Fruit fly (Drosophila melanogaster) whole organism, embryonic: Measurements from ENCODE around the gene scpr-B.
A peak's percentile ranks its signal among the peaks of the same experiment; 100 is the strongest.

ENCODE experiments used
- BtbVII ChIP-seq: fragments of 200-800 bp; sonication (Bioruptor generic); optimal IDR thresholded peaks from 3 replicates; lab custom pipeline; 2017; ENCODE audit warnings: missing biosample characterization, mild to moderate bottlenecking, missing genetic modification characterization
- CG11398 ChIP-seq: fragments of 200-800 bp; sonication (Bioruptor generic); optimal IDR thresholded peaks from 2 replicates; lab custom pipeline; 2016; ENCODE audit warnings: missing biosample characterization, missing genetic modification characterization
- CG17328 ChIP-seq: fragments of 200-800 bp; sonication (Bioruptor generic); IDR thresholded peaks from 2 replicates; pipeline ENCODE4 v1.3.6; 2022; ENCODE audit warnings: missing biosample characterization, missing genetic modification characterization
- CG17361 ChIP-seq: fragments of 200-800 bp; sonication (Bioruptor generic); IDR thresholded peaks from 3 replicates; pipeline ENCODE4 v1.3.6; 2022; ENCODE audit warnings: missing biosample characterization, missing genetic modification characterization
- CG17612 ChIP-seq: fragments of 200-800 bp; sonication (Bioruptor generic); IDR thresholded peaks from 2 replicates; pipeline ENCODE4 v1.3.6; 2022; ENCODE audit warnings: missing biosample characterization, missing genetic modification characterization
- CG18262 ChIP-seq: fragments of 200-800 bp; optimal IDR thresholded peaks from 3 replicates; lab custom pipeline; 2019; ENCODE audit warnings: missing biosample characterization, mild to moderate bottlenecking, missing genetic modification characterization, moderate library complexity
- CG2678 ChIP-seq: fragments of 200-800 bp; sonication (Bioruptor generic); optimal IDR thresholded peaks from 3 replicates; lab custom pipeline; 2019; ENCODE audit warnings: missing biosample characterization, mild to moderate bottlenecking, missing genetic modification characterization, moderate library complexity
- CG4328 ChIP-seq: fragments of 200-800 bp; sonication (Bioruptor generic); optimal IDR thresholded peaks from 3 replicates; lab custom pipeline; 2017; ENCODE audit warnings: missing biosample characterization, missing genetic modification reagents, missing genetic modification characterization
- CG6254 ChIP-seq: fragments of 200-800 bp; sonication (Bioruptor generic); optimal IDR thresholded peaks from 3 replicates; lab custom pipeline; 2017; ENCODE audit warnings: mild to moderate bottlenecking, missing biosample characterization, missing genetic modification reagents, missing genetic modification characterization
- CG7372 ChIP-seq: fragments of 200-800 bp; sonication (Bioruptor generic); IDR thresholded peaks from 2 replicates; pipeline ENCODE4 v1.3.6; 2022; ENCODE audit warnings: missing biosample characterization, missing genetic modification characterization
- CG7556 ChIP-seq: fragments of 200-800 bp; sonication (Bioruptor generic); optimal IDR thresholded peaks from 2 replicates; lab custom pipeline; 2017; ENCODE audit warnings: missing biosample characterization, mild to moderate bottlenecking, missing genetic modification characterization
- CG7928 ChIP-seq: fragments of 200-800 bp; sonication (Bioruptor generic); optimal IDR thresholded peaks from 2 replicates; lab custom pipeline; 2017; ENCODE audit warnings: missing biosample characterization, mild to moderate bottlenecking, missing genetic modification characterization
- CG7963 ChIP-seq: fragments of 200-800 bp; sonication (Bioruptor generic); IDR thresholded peaks from 3 replicates; pipeline ENCODE4 v1.3.6; 2022; ENCODE audit warnings: missing biosample characterization, missing genetic modification characterization; ENCODE audit not compliant: partially characterized antibody
- CG8089 ChIP-seq: fragments of 200-800 bp; sonication (Bioruptor generic); optimal IDR thresholded peaks from 3 replicates; lab custom pipeline; 2016; ENCODE audit warnings: missing biosample characterization, missing genetic modification characterization
- CG9609 ChIP-seq: fragments of 200-800 bp; sonication (Bioruptor generic); optimal IDR thresholded peaks from 3 replicates; lab custom pipeline; 2016; ENCODE audit warnings: missing biosample characterization, missing genetic modification characterization
- Camta ChIP-seq: fragments of 200-800 bp; sonication (Bioruptor generic); optimal IDR thresholded peaks from 2 replicates; lab custom pipeline; 2016; ENCODE audit warnings: missing biosample characterization, missing genetic modification characterization
- Dbx ChIP-seq: fragments of 200-800 bp; sonication (Bioruptor generic); IDR thresholded peaks from 3 replicates; pipeline ENCODE4 v1.3.6; 2022; ENCODE audit warnings: missing biosample characterization, missing genetic modification characterization
- Dll ChIP-seq: fragments of 200-800 bp; sonication (Bioruptor generic); IDR thresholded peaks from 4 replicates; pipeline ENCODE4 v1.3.6; 2022; ENCODE audit warnings: missing biosample characterization, missing genetic modification characterization; ENCODE audit not compliant: partially characterized antibody
- Ets97D ChIP-seq: fragments of 200-800 bp; sonication (Bioruptor generic); optimal IDR thresholded peaks from 3 replicates; lab custom pipeline; 2016; ENCODE audit warnings: missing biosample characterization, missing genetic modification characterization
- Nf-YB ChIP-seq: fragments of 200-800 bp; sonication (Bioruptor generic); optimal IDR thresholded peaks from 3 replicates; lab custom pipeline; 2019; ENCODE audit warnings: missing biosample characterization, mild to moderate bottlenecking, missing genetic modification characterization, moderate library complexity
- Nf-YC ChIP-seq: fragments of 200-800 bp; optimal IDR thresholded peaks from 3 replicates; lab custom pipeline; 2019; ENCODE audit warnings: missing biosample characterization, mild to moderate bottlenecking, missing genetic modification characterization, moderate library complexity
- NfI ChIP-seq: fragments of 200-800 bp; sonication (Bioruptor generic); optimal IDR thresholded peaks from 3 replicates; lab custom pipeline; 2018; ENCODE audit warnings: missing biosample characterization, mild to moderate bottlenecking, missing genetic modification characterization, moderate library complexity
- Sox100B ChIP-seq: fragments of 200-800 bp; sonication (Bioruptor generic); optimal IDR thresholded peaks from 3 replicates; lab custom pipeline; 2018; ENCODE audit warnings: missing biosample characterization, mild to moderate bottlenecking, missing genetic modification characterization
- ap ChIP-seq: fragments of 200-800 bp; sonication (Bioruptor generic); IDR thresholded peaks from 2 replicates; pipeline ENCODE4 v1.3.6; 2022; ENCODE audit warnings: missing biosample characterization, missing genetic modification characterization
- cato ChIP-seq: fragments of 200-800 bp; sonication (Bioruptor generic); optimal IDR thresholded peaks from 2 replicates; lab custom pipeline; 2016; ENCODE audit warnings: missing biosample characterization, missing genetic modification characterization, borderline replicate concordance
- cg ChIP-seq: fragments of 200-800 bp; sonication (Bioruptor generic); optimal IDR thresholded peaks from 3 replicates; lab custom pipeline; 2019; ENCODE audit warnings: missing biosample characterization, mild to moderate bottlenecking, missing genetic modification characterization, moderate library complexity
- da ChIP-seq: fragments of 200-800 bp; sonication (Bioruptor generic); optimal IDR thresholded peaks from 2 replicates; lab custom pipeline; 2016; ENCODE audit warnings: missing biosample characterization, missing genetic modification characterization
- dmrt11E ChIP-seq: fragments of 200-800 bp; sonication (Bioruptor generic); optimal IDR thresholded peaks from 3 replicates; lab custom pipeline; 2018; ENCODE audit warnings: missing biosample characterization, mild to moderate bottlenecking, missing genetic modification characterization, moderate library complexity
- ewg ChIP-seq: fragments of 200-800 bp; sonication (Bioruptor generic); optimal IDR thresholded peaks from 3 replicates; lab custom pipeline; 2017; ENCODE audit warnings: mild to moderate bottlenecking, missing biosample characterization, missing genetic modification reagents, missing genetic modification characterization
- insv ChIP-seq, 2 experiments: fragments of 200-800 bp; sonication (Bioruptor generic); optimal IDR thresholded peaks; 3 replicates each; lab custom pipeline; 2016 to 2018; ENCODE audit warnings: missing biosample characterization in 2 of 2, missing genetic modification characterization in 2 of 2
- jumu ChIP-seq: fragments of 200-800 bp; sonication (Bioruptor generic); optimal IDR thresholded peaks from 3 replicates; lab custom pipeline; 2016; ENCODE audit warnings: missing biosample characterization, missing genetic modification characterization
- ken ChIP-seq: fragments of 200-800 bp; sonication (Bioruptor generic); IDR thresholded peaks from 3 replicates; pipeline ENCODE4 v1.3.6; 2022; ENCODE audit warnings: missing biosample characterization, missing genetic modification characterization
- lilli ChIP-seq: fragments of 200-800 bp; sonication (Bioruptor generic); optimal IDR thresholded peaks from 3 replicates; lab custom pipeline; 2016; ENCODE audit warnings: missing biosample characterization, missing genetic modification characterization
- phol ChIP-seq: fragments of 200-800 bp; sonication (Bioruptor generic); optimal IDR thresholded peaks from 3 replicates; lab custom pipeline; 2018; ENCODE audit warnings: missing biosample characterization, mild to moderate bottlenecking, missing genetic modification characterization, moderate library complexity
- pros ChIP-seq: fragments of 200-800 bp; sonication (Bioruptor generic); optimal IDR thresholded peaks from 3 replicates; lab custom pipeline; 2019; ENCODE audit warnings: missing biosample characterization, mild to moderate bottlenecking, missing genetic modification characterization, moderate library complexity
- rib ChIP-seq: fragments of 200-800 bp; sonication (Bioruptor generic); IDR thresholded peaks from 2 replicates; pipeline ENCODE4 v1.3.6; 2022; ENCODE audit warnings: missing biosample characterization, missing genetic modification characterization
- run ChIP-seq: fragments of 200-800 bp; sonication (Bioruptor generic); optimal IDR thresholded peaks from 3 replicates; lab custom pipeline; 2018; ENCODE audit warnings: missing biosample characterization, mild to moderate bottlenecking, missing genetic modification characterization
- sens ChIP-seq: fragments of 200-800 bp; sonication (Bioruptor generic); peaks from one replicate; lab custom pipeline; 2016; ENCODE audit warnings: missing biosample characterization, missing genetic modification characterization
- seq ChIP-seq: fragments of 200-800 bp; sonication (Bioruptor generic); IDR thresholded peaks from 2 replicates; pipeline ENCODE4 v1.3.6; 2022; ENCODE audit warnings: missing biosample characterization, missing genetic modification characterization
- shn ChIP-seq: fragments of 200-800 bp; sonication (Bioruptor generic); optimal IDR thresholded peaks from 3 replicates; lab custom pipeline; 2016; ENCODE audit warnings: missing biosample characterization, missing genetic modification characterization
- sisA ChIP-seq: fragments of 200-800 bp; sonication (Bioruptor generic); IDR thresholded peaks from 2 replicates; pipeline ENCODE4 v1.3.6; 2022; ENCODE audit warnings: missing biosample characterization, missing genetic modification characterization
- tgo ChIP-seq: fragments of 200-800 bp; sonication (Bioruptor generic); IDR thresholded peaks from 3 replicates; pipeline ENCODE4 v1.3.6; 2022; ENCODE audit warnings: missing biosample characterization, missing genetic modification characterization
- tna ChIP-seq: fragments of 200-800 bp; sonication (Bioruptor generic); IDR thresholded peaks from 2 replicates; pipeline ENCODE4 v1.3.6; 2022; ENCODE audit warnings: missing biosample characterization, missing genetic modification characterization; ENCODE audit not compliant: partially characterized antibody
- zen ChIP-seq: fragments of 200-800 bp; sonication (Bioruptor generic); optimal IDR thresholded peaks from 3 replicates; lab custom pipeline; 2018; ENCODE audit warnings: missing biosample characterization, mild to moderate bottlenecking, missing genetic modification characterization, moderate library complexity

Gene scpr-B

DNA sequence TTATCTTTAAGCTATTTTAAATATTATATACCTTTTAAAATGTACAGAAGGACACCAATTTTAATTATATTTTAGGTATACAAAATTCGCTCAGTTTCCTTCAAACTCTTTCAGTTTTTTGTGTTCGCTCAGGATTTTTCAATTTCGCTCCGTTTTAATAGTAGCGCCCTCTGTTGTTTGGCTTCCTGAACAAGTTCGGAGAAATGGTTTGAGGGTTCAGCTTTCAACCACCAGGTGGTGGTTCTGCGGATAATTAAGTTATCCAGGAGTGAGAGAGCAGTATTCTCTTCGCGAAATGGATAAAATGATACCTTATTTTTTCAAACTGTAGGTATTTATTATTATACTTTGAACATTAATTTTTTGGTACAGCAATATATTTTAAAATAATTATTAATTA is 28.2 kb upstream of the scpr-B start (continued):
- TF ChIP-seq jumu (GFP tag; lab: Kevin White, UChicago) (peak; percentile 1), CG2678 (tag; lab: Kevin White, UChicago) (no peak), CG18262 (tag; lab: Kevin White, UChicago) (no peak), NfI (GFP tag; lab: Kevin White, UChicago) (peak; percentile 82), Dbx (GFP tag; lab: Robert Waterston, UW) (no peak), CG11398 (GFP tag; lab: Kevin White, UChicago) (no peak), Dll (no peak), CG9609 (GFP tag; lab: Kevin White, UChicago) (peak; percentile 37), CG17361 (GFP tag; lab: Robert Waterston, UW) (no peak), CG17328 (peak; percentile 73), tgo (GFP tag; lab: Robert Waterston, UW) (peak; percentile 29; the same call in 1 of the 3 replicates), ken (GFP tag; lab: Robert Waterston, UW) (peak; percentile 30; the same call in 1 of the 3 replicates), shn (GFP tag; lab: Kevin White, UChicago) (peak; percentile 64), CG7928 (GFP tag; lab: Kevin White, UChicago) (no peak), dmrt11E (tag; lab: Kevin White, UChicago) (peak; percentile 78), sisA (GFP tag; lab: Robert Waterston, UW) (no peak), CG8089 (GFP tag; lab: Kevin White, UChicago) (peak; percentile 57), CG7372 (GFP tag; lab: Robert Waterston, UW) (no peak), Sox100B (GFP tag; lab: Kevin White, UChicago) (peak; percentile 72), Ets97D (GFP tag; lab: Kevin White, UChicago) (no peak), cato (GFP tag; lab: Kevin White, UChicago) (peak; percentile 40), ap (no peak), rib (GFP tag; lab: Robert Waterston, UW) (no peak), BtbVII (GFP tag; lab: Kevin White, UChicago) (peak; percentile 75)

DNA sequence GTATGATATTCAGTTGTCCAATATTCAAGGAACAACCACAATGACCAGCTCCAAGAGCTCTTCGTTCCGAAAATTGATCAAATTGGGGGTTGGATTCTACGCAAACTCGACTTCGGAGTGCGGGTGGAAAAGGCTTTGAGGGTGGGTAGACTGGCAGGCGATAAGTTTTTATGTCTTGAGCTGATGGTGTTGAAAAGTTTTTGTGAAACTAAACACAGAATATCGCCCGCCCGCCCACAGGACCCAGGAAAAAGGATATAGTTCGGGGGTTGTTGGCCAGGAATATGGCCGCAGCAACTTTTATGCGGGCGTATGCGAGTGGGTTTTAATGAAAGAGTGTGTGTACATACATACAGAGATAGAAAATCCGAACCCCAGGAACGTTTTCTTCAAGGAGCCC is 22.8 kb upstream of the scpr-B start:
- TF ChIP-seq sens (GFP tag; lab: Kevin White, UChicago) (peak; percentile 38), ewg (peak; percentile 35), seq (GFP tag; lab: Robert Waterston, UW) (peak; percentile 71; the same call in 1 of the 2 replicates), Nf-YB (GFP tag; lab: Kevin White, UChicago) (peak; percentile 65), CG4328 (no peak), Nf-YC (peak; percentile 66), Camta (GFP tag; lab: Kevin White, UChicago) (no peak), run (tag; lab: Kevin White, UChicago) (no peak), pros (GFP tag; lab: Kevin White, UChicago) (peak; percentile 30)

DNA sequence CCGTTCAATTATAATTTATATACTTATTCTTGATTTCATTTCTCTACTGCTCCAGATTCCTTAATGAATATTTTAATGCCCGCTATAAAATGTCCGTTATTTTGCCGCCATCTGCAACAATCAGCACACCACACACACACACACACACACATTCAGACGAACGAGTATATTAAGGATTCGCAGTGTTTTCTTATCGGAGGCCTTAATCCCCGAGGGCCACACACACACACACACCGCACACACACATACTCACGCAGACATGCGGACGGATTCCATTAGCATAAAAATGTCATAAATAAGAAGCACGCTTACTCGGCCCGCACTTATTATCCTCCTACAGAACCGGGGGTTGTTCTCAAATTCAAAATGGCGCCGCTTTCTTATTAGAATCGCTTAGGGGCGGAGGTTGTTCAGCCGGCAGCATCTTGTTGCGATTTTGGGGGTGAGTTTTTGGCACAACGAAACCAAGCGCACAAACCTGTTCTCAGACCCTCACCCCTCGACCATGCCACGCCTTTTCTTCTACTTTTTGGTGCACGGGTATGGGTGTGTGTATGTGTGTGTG is 20.3 kb upstream of the scpr-B start:
- no peak for TF ChIP-seq lilli
- TF ChIP-seq CG6254 (GFP tag; lab: Kevin White, UChicago): no peak
- TF ChIP-seq cg (GFP tag; lab: Kevin White, UChicago): peak; percentile 68
- TF ChIP-seq CG7556: no peak
- TF ChIP-seq CG17612 (GFP tag; lab: Robert Waterston, UW): no peak
- peak; percentile 85 for TF ChIP-seq seq (GFP tag; lab: Robert Waterston, UW)
- TF ChIP-seq tna (GFP tag; lab: Robert Waterston, UW): no peak
- TF ChIP-seq CG7963: no peak
- peak; percentile 10 to 93 for TF ChIP-seq insv (GFP tag; optimal IDR thresholded peaks at IDR 0.05; lab: Kevin White, UChicago)
- TF ChIP-seq pros (GFP tag; lab: Kevin White, UChicago): peak; percentile 89
- peak; percentile 60 for TF ChIP-seq phol (tag; lab: Kevin White, UChicago)
- TF ChIP-seq da (GFP tag; lab: Kevin White, UChicago): no peak
- peak; percentile 90 for TF ChIP-seq Nf-YC
- peak; percentile 82 for TF ChIP-seq Nf-YB (GFP tag; lab: Kevin White, UChicago)
- peak; percentile 51 for TF ChIP-seq zen
